Fruit fly (Drosophila melanogaster) whole organism, embryonic: ENCODE data around the gene CG2854.

Experiments used
- Abd-B ChIP-seq: fragments of 200-800 bp; sonication (Bioruptor generic); optimal IDR thresholded peaks from 2 replicates; lab custom pipeline; 2018; ENCODE audit warnings: missing biosample characterization, mild to moderate bottlenecking, missing genetic modification characterization, moderate library complexity
- Ada2b ChIP-seq: fragments of 200-800 bp; sonication (Bioruptor generic); IDR thresholded peaks from 2 replicates; pipeline ENCODE4 v1.3.6; 2022; ENCODE audit warnings: missing biosample characterization, missing genetic modification characterization
- CG10267 ChIP-seq: fragments of 200-800 bp; sonication (Bioruptor generic); optimal IDR thresholded peaks from 2 replicates; lab custom pipeline; 2018; ENCODE audit warnings: missing biosample characterization, mild to moderate bottlenecking, missing genetic modification characterization, moderate library complexity
- CG16813 ChIP-seq: fragments of 200-800 bp; sonication (Bioruptor generic); IDR thresholded peaks from 3 replicates; pipeline ENCODE4 v1.3.6; 2022; ENCODE audit warnings: missing biosample characterization, missing genetic modification characterization; ENCODE audit not compliant: partially characterized antibody
- CG33557 ChIP-seq: fragments of 200-800 bp; sonication (Bioruptor generic); optimal IDR thresholded peaks from 2 replicates; lab custom pipeline; 2019; ENCODE audit warnings: missing biosample characterization, mild to moderate bottlenecking, missing genetic modification characterization, moderate library complexity
- CG42726 ChIP-seq: fragments of 200-800 bp; sonication (Bioruptor generic); IDR thresholded peaks from 2 replicates; pipeline ENCODE4 v1.3.6; 2022; ENCODE audit warnings: missing biosample characterization, missing genetic modification characterization; ENCODE audit not compliant: partially characterized antibody
- CG4360 ChIP-seq: fragments of 200-800 bp; sonication (Bioruptor generic); IDR thresholded peaks from 2 replicates; pipeline ENCODE4 v1.3.6; 2022; ENCODE audit warnings: missing biosample characterization, missing genetic modification characterization
- CG4820 ChIP-seq: fragments of 200-800 bp; sonication (Bioruptor generic); optimal IDR thresholded peaks from 3 replicates; lab custom pipeline; 2016; ENCODE audit warnings: missing biosample characterization, missing genetic modification characterization
- CG6689 ChIP-seq: fragments of 200-800 bp; sonication (Bioruptor generic); IDR thresholded peaks from 2 replicates; pipeline ENCODE4 v1.3.6; 2022; ENCODE audit warnings: missing biosample characterization, missing genetic modification characterization
- CG8359 ChIP-seq: fragments of 200-800 bp; sonication (Bioruptor generic); optimal IDR thresholded peaks from 2 replicates; lab custom pipeline; 2017; ENCODE audit warnings: missing biosample characterization, mild to moderate bottlenecking, missing genetic modification characterization, borderline replicate concordance
- CHES-1-like ChIP-seq: fragments of 200-800 bp; sonication (Bioruptor generic); optimal IDR thresholded peaks from 2 replicates; lab custom pipeline; 2016; ENCODE audit warnings: missing biosample characterization, missing genetic modification characterization
- Drgx ChIP-seq: fragments of 200-800 bp; sonication (Bioruptor generic); IDR thresholded peaks from 2 replicates; pipeline ENCODE4 v1.3.6; 2022; ENCODE audit warnings: missing biosample characterization, missing genetic modification characterization
- Eip74EF ChIP-seq, 2 experiments: fragments of 200-800 bp in 1 of 2; fragments of >200 bp in 1 of 2; sonication (Bioruptor generic) in 1 of 2; optimal IDR thresholded peaks; 2 replicates each; lab custom pipeline; 2017 to 2019; ENCODE audit warnings: missing biosample characterization in 2 of 2, missing genetic modification characterization in 2 of 2, mild to moderate bottlenecking in 1 of 2, moderate library complexity in 1 of 2
- Ets65A ChIP-seq: fragments of 200-800 bp; sonication (Bioruptor generic); peaks from one replicate; lab custom pipeline; 2016; ENCODE audit warnings: missing biosample characterization, missing genetic modification characterization
- HLH4C ChIP-seq: fragments of 200-800 bp; sonication (Bioruptor generic); IDR thresholded peaks from 3 replicates; pipeline ENCODE4 v1.3.6; 2022; ENCODE audit warnings: missing biosample characterization, missing genetic modification characterization; ENCODE audit not compliant: partially characterized antibody
- HLH54F ChIP-seq: fragments of 200-800 bp; sonication (Bioruptor generic); optimal IDR thresholded peaks from 3 replicates; lab custom pipeline; 2016; ENCODE audit warnings: missing biosample characterization, missing genetic modification characterization
- Hr78 ChIP-seq, 2 experiments: fragments of 200-800 bp in 1 of 2; fragments of >200 bp in 1 of 2; sonication (Bioruptor generic) in 1 of 2; optimal IDR thresholded peaks; 2 replicates each; lab custom pipeline; 2017 to 2019; ENCODE audit warnings: missing biosample characterization in 2 of 2, missing genetic modification characterization in 2 of 2, mild to moderate bottlenecking in 1 of 2, moderate library complexity in 1 of 2
- Med ChIP-seq: fragments of 200-800 bp; sonication (Bioruptor generic); peaks from one replicate; lab custom pipeline; 2016; ENCODE audit warnings: missing biosample characterization, missing genetic modification characterization, mild to moderate bottlenecking, inconsistent platforms, moderate library complexity
- Oli ChIP-seq: fragments of 200-800 bp; sonication (Bioruptor generic); optimal IDR thresholded peaks from 2 replicates; lab custom pipeline; 2018; ENCODE audit warnings: missing biosample characterization, mild to moderate bottlenecking, missing genetic modification characterization, moderate library complexity
- Optix ChIP-seq: fragments of 200-800 bp; sonication (Bioruptor generic); IDR thresholded peaks from 3 replicates; pipeline ENCODE4 v1.3.6; 2022; ENCODE audit warnings: missing biosample characterization, missing genetic modification characterization
- ab ChIP-seq: fragments of 200-800 bp; sonication (Bioruptor generic); optimal IDR thresholded peaks from 2 replicates; lab custom pipeline; 2016; ENCODE audit warnings: missing biosample characterization, missing genetic modification characterization
- al ChIP-seq: fragments of 200-800 bp; sonication (Bioruptor generic); IDR thresholded peaks from 2 replicates; pipeline ENCODE4 v1.3.6; 2022; ENCODE audit warnings: missing biosample characterization, missing genetic modification characterization
- ato ChIP-seq: fragments of 200-800 bp; sonication (Bioruptor generic); IDR thresholded peaks from 2 replicates; pipeline ENCODE4 v1.3.6; 2022; ENCODE audit warnings: missing biosample characterization, missing genetic modification characterization; ENCODE audit not compliant: partially characterized antibody
- az2 ChIP-seq: fragments of 200-800 bp; sonication (Bioruptor generic); optimal IDR thresholded peaks from 3 replicates; lab custom pipeline; 2016; ENCODE audit warnings: missing biosample characterization, missing genetic modification characterization
- bsh ChIP-seq, 2 experiments: fragments of 200-800 bp; sonication (Bioruptor generic); optimal IDR thresholded peaks; 2 replicates each; lab custom pipeline; 2017 to 2018; ENCODE audit warnings: mild to moderate bottlenecking in 2 of 2, missing biosample characterization in 2 of 2, missing genetic modification characterization in 2 of 2, moderate library complexity in 1 of 2
- cg ChIP-seq: fragments of 200-800 bp; sonication (Bioruptor generic); optimal IDR thresholded peaks from 3 replicates; lab custom pipeline; 2019; ENCODE audit warnings: missing biosample characterization, mild to moderate bottlenecking, missing genetic modification characterization, moderate library complexity
- chinmo ChIP-seq: fragments of 200-800 bp; sonication (Bioruptor generic); IDR thresholded peaks from 4 replicates; pipeline ENCODE4 v1.3.6; 2022; ENCODE audit warnings: missing biosample characterization, missing genetic modification characterization; ENCODE audit not compliant: partially characterized antibody
- ci ChIP-seq: fragments of 200-800 bp; sonication (Bioruptor generic); IDR thresholded peaks from 3 replicates; pipeline ENCODE4 v1.3.6; 2022; ENCODE audit warnings: missing biosample characterization, missing genetic modification characterization
- dimm ChIP-seq: fragments of 200-800 bp; sonication (Bioruptor generic); IDR thresholded peaks from 2 replicates; pipeline ENCODE4 v1.3.6; 2022; ENCODE audit warnings: missing biosample characterization, missing genetic modification characterization
- ham ChIP-seq: fragments of 200-800 bp; sonication (Bioruptor generic); IDR thresholded peaks from 2 replicates; pipeline ENCODE4 v1.3.6; 2022; ENCODE audit warnings: missing biosample characterization, missing genetic modification characterization
- inv ChIP-seq: fragments of 200-800 bp; sonication (Bioruptor generic); IDR thresholded peaks from 2 replicates; pipeline ENCODE4 v1.3.6; 2022; ENCODE audit warnings: missing biosample characterization, missing genetic modification characterization; ENCODE audit not compliant: partially characterized antibody
- nom ChIP-seq: fragments of 200-800 bp; sonication (Bioruptor generic); optimal IDR thresholded peaks from 2 replicates; lab custom pipeline; 2017; ENCODE audit warnings: missing biosample characterization, missing genetic modification characterization, mild to moderate bottlenecking, moderate library complexity, missing genetic modification reagents
- sqz ChIP-seq: fragments of 200-800 bp; sonication (Bioruptor generic); optimal IDR thresholded peaks from 3 replicates; lab custom pipeline; 2018; ENCODE audit warnings: missing biosample characterization, mild to moderate bottlenecking, missing genetic modification characterization
- sr ChIP-seq: fragments of 200-800 bp; sonication (Bioruptor generic); IDR thresholded peaks from 3 replicates; pipeline ENCODE4 v1.3.6; 2022; ENCODE audit warnings: missing biosample characterization, missing genetic modification characterization
- tna ChIP-seq: fragments of 200-800 bp; sonication (Bioruptor generic); IDR thresholded peaks from 2 replicates; pipeline ENCODE4 v1.3.6; 2022; ENCODE audit warnings: missing biosample characterization, missing genetic modification characterization; ENCODE audit not compliant: partially characterized antibody
- vvl ChIP-seq: fragments of 200-800 bp; sonication (Bioruptor generic); IDR thresholded peaks from 2 replicates; pipeline ENCODE4 v1.3.6; 2022; ENCODE audit warnings: missing biosample characterization, missing genetic modification characterization
- zfh1 ChIP-seq: fragments of 200-800 bp; sonication (Bioruptor generic); IDR thresholded peaks from 3 replicates; pipeline ENCODE4 v1.3.6; 2022; ENCODE audit warnings: missing biosample characterization, missing genetic modification characterization

CG2854 gene

dm6 chrX:2286985-2287384 is 39.9 kb upstream of the CG2854 start (continued):
- TF ChIP-seq zfh1, result 0 out of 3 replicates have a peak, but pooled peaks have one; percentile 8

dm6 chrX:2288327-2288726 is 38.6 kb upstream of the CG2854 start:
- TF ChIP-seq Ets65A, result peak; percentile 35
- 0 out of 2 replicates have a peak, but pooled peaks have one; percentile 33 for TF ChIP-seq vvl (GFP tag; lab: Robert Waterston, UW)
- no peak for TF ChIP-seq al
- TF ChIP-seq, all 482 proteins: peak for 2

- TF ChIP-seq CG4820 (GFP tag; lab: Kevin White, UChicago), result no peak
- peak; percentile 90 for TF ChIP-seq Drgx (GFP tag; lab: Robert Waterston, UW)
- TF ChIP-seq az2, result no peak
- peak; percentile 97 for TF ChIP-seq CG4360 (GFP tag; lab: Robert Waterston, UW)
- TF ChIP-seq inv, result no peak
- TF ChIP-seq nom (GFP tag; lab: Kevin White, UChicago), result peak; percentile 99
- TF ChIP-seq ham (GFP tag; lab: Robert Waterston, UW), result no peak
- no peak for TF ChIP-seq HLH54F (GFP tag; lab: Kevin White, UChicago)
- TF ChIP-seq CG42726 (GFP tag; lab: Robert Waterston, UW), result no peak
- TF ChIP-seq Oli (tag; lab: Kevin White, UChicago), result no peak
- no peak for TF ChIP-seq CG8359
- TF ChIP-seq ci (GFP tag; lab: Robert Waterston, UW), result no peak
- TF ChIP-seq ato (GFP tag; lab: Robert Waterston, UW), result no peak
- peak; percentile 9 for TF ChIP-seq cg (GFP tag; lab: Kevin White, UChicago)
- TF ChIP-seq bsh (GFP tag; optimal IDR thresholded peaks at IDR 0.05; lab: Kevin White, UChicago), result peak in 1 of 2 experiments; percentile 98
- TF ChIP-seq sqz (GFP tag; lab: Kevin White, UChicago), result peak; percentile 56
- no peak for TF ChIP-seq Abd-B (GFP tag; lab: Kevin White, UChicago)
- no peak for TF ChIP-seq ab (GFP tag; lab: Kevin White, UChicago)
- no peak for TF ChIP-seq Eip74EF (GFP tag; optimal IDR thresholded peaks at IDR 0.05; lab: Kevin White, UChicago)
- TF ChIP-seq tna (GFP tag; lab: Robert Waterston, UW), result no peak
- TF ChIP-seq CHES-1-like (GFP tag; lab: Kevin White, UChicago), result no peak
- TF ChIP-seq dimm, result no peak
- TF ChIP-seq Optix (GFP tag; lab: Robert Waterston, UW), result no peak
- TF ChIP-seq HLH4C (GFP tag; lab: Robert Waterston, UW), result no peak
- 0 out of 4 replicates have a peak, but pooled peaks have one; percentile 27 for TF ChIP-seq chinmo
- no peak for TF ChIP-seq CG33557
Measured at dm6 chrX:2289134-2289533, 37.8 kb upstream of the CG2854 start.

- TF ChIP-seq sr (GFP tag; lab: Robert Waterston, UW) (peak; percentile 82), Med (GFP tag; lab: Kevin White, UChicago) (peak; percentile 9), Ada2b (no peak), CG6689 (no peak), CG16813 (GFP tag; lab: Robert Waterston, UW) (no peak), CG10267 (tag; lab: Kevin White, UChicago) (no peak), Hr78 (GFP tag; optimal IDR thresholded peaks at IDR 0.05; lab: Kevin White, UChicago) (peak in 1 of 2 experiments; percentile 90), az2 (no peak)
- TF ChIP-seq, all 482 proteins: peak for 3
Measured at dm6 chrX:2291023-2291422, 35.9 kb upstream of the CG2854 start.
